Fruit fly (Drosophila melanogaster) whole organism, pupa: ENCODE measurements around the gene Muc30E.

Source experiments
- CG10348 ChIP-seq: fragments of 200-800 bp; sonication (Bioruptor generic); IDR thresholded peaks from 2 replicates; pipeline ENCODE4 v1.3.6; 2022; ENCODE audit warnings: missing biosample characterization, missing genetic modification characterization
- CG12605 ChIP-seq: fragments of 200-800 bp; sonication (Bioruptor generic); IDR thresholded peaks from 2 replicates; pipeline ENCODE4 v1.3.6; 2022; ENCODE audit warnings: missing biosample characterization, missing genetic modification characterization
- CG13204 ChIP-seq: fragments of 200-800 bp; sonication (Bioruptor generic); optimal IDR thresholded peaks from 2 replicates; lab custom pipeline; 2018; ENCODE audit warnings: missing biosample characterization, mild to moderate bottlenecking, missing genetic modification characterization, moderate library complexity
- CG14655 ChIP-seq: fragments of 200-800 bp; sonication (Bioruptor generic); optimal IDR thresholded peaks from 3 replicates; lab custom pipeline; 2017; ENCODE audit warnings: mild to moderate bottlenecking, missing biosample characterization, missing genetic modification reagents, missing genetic modification characterization
- CG15710 ChIP-seq: fragments of 200-800 bp; sonication (Bioruptor generic); optimal IDR thresholded peaks from 2 replicates; lab custom pipeline; 2018; ENCODE audit warnings: missing biosample characterization, mild to moderate bottlenecking, missing genetic modification characterization, moderate library complexity
- CG17806 ChIP-seq: fragments of 200-800 bp; sonication (Bioruptor generic); optimal IDR thresholded peaks from 2 replicates; lab custom pipeline; 2018; ENCODE audit warnings: missing biosample characterization, mild to moderate bottlenecking, missing genetic modification characterization, moderate library complexity
- CG32121 ChIP-seq: fragments of 200-800 bp; sonication (Bioruptor generic); IDR thresholded peaks from 2 replicates; pipeline ENCODE4 v1.3.6; 2022; ENCODE audit warnings: missing biosample characterization, missing genetic modification characterization
- CG34367 ChIP-seq: fragments of 200-800 bp; sonication (Bioruptor generic); optimal IDR thresholded peaks from 2 replicates; lab custom pipeline; 2018; ENCODE audit warnings: missing biosample characterization, mild to moderate bottlenecking, missing genetic modification characterization
- CG4496 ChIP-seq: fragments of 200-800 bp; sonication (Bioruptor generic); IDR thresholded peaks from 3 replicates; pipeline ENCODE4 v1.3.6; 2022; ENCODE audit warnings: missing biosample characterization, missing genetic modification characterization
- CG8159 ChIP-seq: fragments of 200-800 bp; sonication (Bioruptor generic); optimal IDR thresholded peaks from 3 replicates; lab custom pipeline; 2018; ENCODE audit warnings: missing biosample characterization, mild to moderate bottlenecking, missing genetic modification characterization, moderate library complexity
- CG8301 ChIP-seq: fragments of 200-800 bp; sonication (Bioruptor generic); optimal IDR thresholded peaks from 2 replicates; lab custom pipeline; 2018; ENCODE audit warnings: missing biosample characterization, mild to moderate bottlenecking, missing genetic modification characterization
- CG9948 ChIP-seq: fragments of 200-800 bp; sonication (Bioruptor generic); optimal IDR thresholded peaks from 2 replicates; lab custom pipeline; 2018; ENCODE audit warnings: missing biosample characterization, mild to moderate bottlenecking, missing genetic modification characterization, moderate library complexity
- D1 ChIP-seq: fragments of 200-800 bp; sonication (Bioruptor generic); optimal IDR thresholded peaks from 2 replicates; lab custom pipeline; 2018; ENCODE audit warnings: missing biosample characterization, mild to moderate bottlenecking, missing genetic modification characterization, moderate library complexity
- EcR ChIP-seq: fragments of 200-800 bp; sonication (Bioruptor generic); optimal IDR thresholded peaks from 3 replicates; lab custom pipeline; 2019; ENCODE audit warnings: missing biosample characterization, missing genetic modification characterization, mild to moderate bottlenecking, moderate library complexity, missing genetic modification reagents
- Ets98B ChIP-seq: fragments of 200-800 bp; sonication (Bioruptor generic); IDR thresholded peaks from 2 replicates; pipeline ENCODE4 v1.3.6; 2022; ENCODE audit warnings: missing biosample characterization, missing genetic modification characterization
- Pif1A ChIP-seq: fragments of 200-800 bp; sonication (Bioruptor generic); optimal IDR thresholded peaks from 3 replicates; lab custom pipeline; 2016; ENCODE audit warnings: missing biosample characterization, missing genetic modification characterization
- Pif1B ChIP-seq: fragments of 200-800 bp; sonication (Bioruptor generic); optimal IDR thresholded peaks from 3 replicates; lab custom pipeline; 2016; ENCODE audit warnings: missing biosample characterization, missing genetic modification characterization
- Snoo ChIP-seq: fragments of 200-800 bp; sonication (Bioruptor generic); optimal IDR thresholded peaks from 3 replicates; lab custom pipeline; 2017; ENCODE audit warnings: missing biosample characterization, mild to moderate bottlenecking, missing genetic modification characterization, inconsistent platforms
- fd96Ca ChIP-seq: fragments of 200-800 bp; sonication (Bioruptor generic); IDR thresholded peaks from 3 replicates; pipeline ENCODE4 v1.3.6; 2022; ENCODE audit warnings: missing biosample characterization, missing genetic modification characterization
- gl ChIP-seq: fragments of 200-800 bp; sonication (Bioruptor generic); optimal IDR thresholded peaks from 2 replicates; lab custom pipeline; 2018; ENCODE audit warnings: missing biosample characterization, mild to moderate bottlenecking, missing genetic modification characterization
- rn ChIP-seq: fragments of 200-800 bp; sonication (Bioruptor generic); IDR thresholded peaks from 2 replicates; pipeline ENCODE4 v1.3.6; 2022; ENCODE audit warnings: missing biosample characterization, missing genetic modification characterization

Muc30E gene

DNA sequence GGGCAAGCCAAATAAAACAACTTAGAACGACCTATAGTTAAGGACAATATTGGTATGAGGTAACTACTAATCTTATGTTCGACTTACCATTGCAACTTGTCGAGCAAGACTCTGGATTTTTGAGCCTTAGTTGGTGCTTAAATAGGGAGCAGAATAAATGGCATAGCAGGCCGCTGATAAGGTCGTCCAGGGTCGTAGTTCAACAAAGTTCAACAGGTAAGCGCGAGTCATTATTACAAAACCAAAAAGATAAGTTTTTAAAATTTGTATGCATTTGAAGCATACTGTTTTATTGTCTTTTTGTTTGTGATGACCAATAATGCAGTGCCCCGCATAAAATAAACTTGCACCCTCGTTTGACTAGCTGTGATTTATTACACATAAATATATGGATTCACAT lies at the start of gene Muc30E:
Muc30E (minus strand) TSS at position 101 of the 400 bp plus-strand sequence.
- TF ChIP-seq fd96Ca (GFP tag; lab: Robert Waterston, UW) (no peak), Pif1B (GFP tag; lab: Kevin White, UChicago) (no peak), CG8301 (no peak), D1 (tag; lab: Kevin White, UChicago) (no peak), CG17806 (tag; lab: Kevin White, UChicago) (no peak), Pif1A (GFP tag; lab: Kevin White, UChicago) (no peak), EcR (no peak), Snoo (no peak), CG9948 (tag; lab: Kevin White, UChicago) (no peak), CG4496 (GFP tag; lab: Robert Waterston, UW) (no peak), CG15710 (tag; lab: Kevin White, UChicago) (no peak), CG12605 (no peak)

DNA sequence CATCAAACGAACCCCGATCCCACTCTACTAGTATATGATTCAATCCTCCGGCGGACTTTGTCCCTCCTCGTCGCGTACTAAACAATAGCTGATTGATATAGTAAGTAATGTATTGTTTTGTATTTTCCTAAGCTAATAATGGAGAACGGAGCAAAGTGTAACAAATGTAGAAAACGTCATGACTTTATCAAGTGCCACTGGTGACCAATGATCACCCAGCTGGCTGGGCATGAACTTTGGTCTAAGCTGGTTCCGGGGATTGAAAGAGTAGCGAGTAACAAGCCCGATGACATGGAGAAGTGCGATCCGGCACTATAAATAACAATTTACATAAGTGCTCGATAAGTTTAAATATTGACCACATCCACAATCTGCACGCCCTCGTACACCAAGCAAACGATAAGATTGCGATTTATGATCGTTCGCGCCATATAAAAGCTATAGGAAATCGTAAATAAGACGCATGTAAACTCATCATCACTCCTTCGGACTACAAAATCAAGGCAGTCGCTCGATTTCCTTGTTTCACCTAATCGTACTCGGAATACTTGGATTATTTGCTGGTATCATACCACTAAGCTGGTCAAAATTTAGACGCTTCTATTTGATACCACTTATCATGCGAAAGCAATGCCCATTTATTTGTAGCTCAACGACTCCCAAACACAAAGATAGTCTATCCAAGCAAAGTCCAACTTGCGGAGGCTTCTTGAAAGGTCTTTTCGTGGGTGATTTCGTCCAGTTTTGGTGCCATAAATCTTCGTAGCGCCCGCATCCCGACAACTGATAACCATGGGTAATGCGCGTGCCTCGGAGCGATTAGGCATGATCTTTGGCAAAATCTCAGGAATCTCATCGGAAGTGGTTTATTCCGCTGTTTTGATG lies 46.5 kb upstream of the Muc30E start:
- TF ChIP-seq D1 (tag; lab: Kevin White, UChicago) (no peak), Pif1A (GFP tag; lab: Kevin White, UChicago) (peak; percentile 2), CG14655 (peak; percentile 31), EcR (no peak), Pif1B (GFP tag; lab: Kevin White, UChicago) (peak; percentile 17), gl (no peak), CG12605 (peak; percentile 47; the same call in 1 of the 2 replicates), Ets98B (GFP tag; lab: Robert Waterston, UW) (no peak; the same call in 1 of the 2 replicates), CG8301 (peak; percentile 23), CG13204 (GFP tag; lab: Kevin White, UChicago) (peak; percentile 25), rn (no peak)
- TF ChIP-seq, all 21 proteins: peak for 6

DNA sequence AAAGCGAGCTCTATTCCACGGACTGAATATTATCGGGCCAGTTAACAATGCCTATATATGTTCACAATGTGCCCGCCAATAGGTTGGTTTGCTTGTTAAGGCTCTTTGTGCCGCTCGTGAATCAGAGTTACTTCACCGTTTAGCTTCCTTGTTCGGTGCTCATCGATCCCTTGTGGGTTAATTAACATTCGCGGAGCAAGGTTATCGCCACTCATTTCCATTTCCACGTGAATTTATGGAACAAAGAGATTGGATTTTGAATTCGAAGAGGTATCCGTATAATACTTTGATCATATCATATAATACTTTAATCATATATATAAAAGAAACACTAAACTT lies 45.6 kb upstream of the Muc30E start:
- TF ChIP-seq Pif1B (GFP tag; lab: Kevin White, UChicago) (no peak), fd96Ca (GFP tag; lab: Robert Waterston, UW) (no peak), Ets98B (GFP tag; lab: Robert Waterston, UW) (no peak), Pif1A (GFP tag; lab: Kevin White, UChicago) (no peak), gl (no peak), CG8159 (tag; lab: Kevin White, UChicago) (no peak)

DNA sequence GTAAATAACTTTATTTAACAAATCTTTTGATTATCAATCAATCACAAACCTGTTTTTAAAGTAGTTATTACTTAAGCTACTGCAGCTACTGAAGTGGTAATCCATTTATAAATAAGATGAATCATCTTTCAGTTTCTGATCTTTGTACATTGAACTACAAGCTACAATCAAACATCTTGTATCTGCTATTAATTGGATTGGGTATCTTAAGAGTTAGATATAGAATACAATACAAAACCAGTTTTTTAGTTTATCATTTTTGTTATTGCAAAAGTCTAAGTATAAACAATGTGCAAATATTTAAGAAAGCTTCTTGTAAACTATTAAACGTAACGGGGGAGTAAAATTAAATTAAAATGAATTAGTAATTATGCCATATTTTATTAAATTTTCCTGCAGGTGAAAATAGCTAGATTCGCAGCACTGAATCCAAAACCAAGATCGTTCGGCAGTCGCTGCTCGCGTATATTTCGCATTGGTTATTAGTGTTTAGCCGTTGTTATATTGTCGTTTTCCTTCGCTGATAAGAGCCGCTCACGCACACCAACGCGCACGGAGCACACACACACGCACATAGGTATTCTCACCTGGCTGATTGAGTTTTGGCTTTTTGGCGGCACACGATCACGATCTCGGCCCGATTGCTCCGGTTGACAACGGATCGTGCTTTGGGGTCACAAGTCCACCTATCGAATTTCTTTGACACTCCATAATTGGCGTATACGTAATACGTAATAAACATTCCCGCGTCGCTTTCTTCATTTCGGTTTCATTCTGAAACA lies 45.0 kb upstream of the Muc30E start:
- TF ChIP-seq CG10348 (GFP tag; lab: Robert Waterston, UW) (no peak), CG32121 (no peak), CG9948 (tag; lab: Kevin White, UChicago) (no peak), fd96Ca (GFP tag; lab: Robert Waterston, UW) (no peak), EcR (peak; percentile 73), Snoo (no peak), D1 (tag; lab: Kevin White, UChicago) (no peak), Pif1B (GFP tag; lab: Kevin White, UChicago) (no peak), CG34367 (tag; lab: Kevin White, UChicago) (no peak), rn (no peak), CG8159 (tag; lab: Kevin White, UChicago) (peak; percentile 26), gl (no peak), Pif1A (GFP tag; lab: Kevin White, UChicago) (no peak), CG4496 (GFP tag; lab: Robert Waterston, UW) (0 out of 3 replicates have a peak, but pooled peaks have one; percentile 32), CG15710 (tag; lab: Kevin White, UChicago) (peak; percentile 32), Ets98B (GFP tag; lab: Robert Waterston, UW) (no peak), CG17806 (tag; lab: Kevin White, UChicago) (no peak), CG12605 (no peak), CG13204 (GFP tag; lab: Kevin White, UChicago) (peak; percentile 78), CG8301 (no peak), CG14655 (peak; percentile 54)

DNA sequence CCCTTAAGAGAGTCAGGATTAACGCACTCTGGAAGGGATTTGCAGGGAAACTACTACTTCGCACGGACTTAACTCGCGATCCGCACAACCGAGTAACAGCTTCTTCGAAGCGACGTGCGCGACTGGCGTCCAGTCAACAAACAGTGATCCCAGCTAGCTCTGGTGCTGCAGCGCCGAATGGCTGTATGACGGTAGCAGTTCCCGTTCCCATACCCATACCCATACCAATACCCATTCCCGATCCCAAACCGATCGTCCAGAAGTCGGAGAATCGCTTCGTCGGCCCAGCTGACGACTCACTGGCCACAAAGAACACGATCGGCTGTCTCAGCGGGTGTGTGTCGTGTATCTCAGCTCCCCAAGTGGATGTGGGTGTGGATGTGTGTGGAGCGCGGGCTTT lies 44.3 kb upstream of the Muc30E start, which contains the start of gene CG5853:
CG5853 (minus strand) TSS at position 384 of the 400 bp plus-strand sequence.
- TF ChIP-seq CG9948 (tag; lab: Kevin White, UChicago) (no peak), Ets98B (GFP tag; lab: Robert Waterston, UW) (peak; percentile 67), D1 (tag; lab: Kevin White, UChicago) (no peak), fd96Ca (GFP tag; lab: Robert Waterston, UW) (peak; percentile 70), Pif1A (GFP tag; lab: Kevin White, UChicago) (peak; percentile 51), CG10348 (GFP tag; lab: Robert Waterston, UW) (no peak), CG17806 (tag; lab: Kevin White, UChicago) (no peak), CG15710 (tag; lab: Kevin White, UChicago) (no peak), rn (no peak), Pif1B (GFP tag; lab: Kevin White, UChicago) (peak; percentile 45), CG34367 (tag; lab: Kevin White, UChicago) (no peak), CG12605 (0 out of 2 replicates have a peak, but pooled peaks have one; percentile 22), gl (no peak), EcR (peak; percentile 68), CG8301 (no peak), CG8159 (tag; lab: Kevin White, UChicago) (no peak), CG14655 (no peak), CG32121 (0 out of 2 replicates have a peak, but pooled peaks have one; percentile 44), CG4496 (GFP tag; lab: Robert Waterston, UW) (peak; percentile 69; the same call in 2 of the 3 replicates), CG13204 (GFP tag; lab: Kevin White, UChicago) (peak; percentile 95)
